Worm (Caenorhabditis elegans) whole organism, L1 larva: ENCODE results near the gene F58H1.2.

Experiments used
- C34B4.2 ChIP-seq: sonication (generic microtip); optimal IDR thresholded peaks from 2 replicates; lab custom pipeline; 2017; ENCODE audit warnings: mild to moderate bottlenecking, missing genetic modification characterization, missing compliant biosample characterization
- Y116A8C.19 ChIP-seq: sonication (generic microtip); optimal IDR thresholded peaks from 2 replicates; lab custom pipeline; 2016; ENCODE audit warnings: missing compliant biosample characterization, missing genetic modification characterization, borderline replicate concordance
- aha-1 ChIP-seq: fragments of 150-350 bp; optimal IDR thresholded peaks from 2 replicates; lab custom pipeline; 2014; ENCODE audit warnings: missing biosample characterization, missing genetic modification characterization
- aly-2 ChIP-seq: fragments of 150-350 bp; optimal IDR thresholded peaks from 2 replicates; lab custom pipeline; 2014; ENCODE audit warnings: missing biosample characterization, missing genetic modification characterization
- ceh-8 ChIP-seq: fragments of 200-800 bp; sonication (Bioruptor generic); optimal IDR thresholded peaks from 2 replicates; lab custom pipeline; 2018; ENCODE audit warnings: mild to moderate bottlenecking, missing genetic modification characterization, moderate library complexity, missing compliant biosample characterization
- ceh-88 ChIP-seq: fragments of 200-800 bp; sonication (Bioruptor generic); IDR thresholded peaks from 2 replicates; pipeline ENCODE4 v1.3.6; 2022; ENCODE audit warnings: missing genetic modification characterization, missing compliant biosample characterization
- dpl-1 ChIP-seq, 3 experiments: fragments of 150-350 bp in 2 of 3; sonication (generic microtip) in 1 of 3; optimal IDR thresholded peaks; 2 replicates each; lab custom pipeline; 2014 to 2017; ENCODE audit warnings: missing biosample characterization in 3 of 3, missing genetic modification characterization in 3 of 3, missing genetic modification reagents in 3 of 3
- efl-1 ChIP-seq, 4 experiments: fragments of 150-350 bp; optimal IDR thresholded peaks in 3 of 4; peaks in 1 of 4; 1 replicate in 1 of 4; 2 replicates in 3 of 4; lab custom pipeline; 2014; ENCODE audit warnings: missing biosample characterization in 2 of 4, missing genetic modification characterization in 2 of 4, missing genetic modification reagents in 2 of 4
- egl-27 ChIP-seq, 2 experiments: fragments of 150-350 bp in 1 of 2; sonication (generic microtip); optimal IDR thresholded peaks; 3 replicates each; lab custom pipeline; 2017 to 2018; ENCODE audit warnings: missing biosample characterization in 2 of 2, missing genetic modification characterization in 2 of 2, missing genetic modification reagents in 2 of 2
- elt-2 ChIP-seq: sonication (generic microtip); optimal IDR thresholded peaks from 2 replicates; lab custom pipeline; 2016; ENCODE audit warnings: missing genetic modification characterization, mild to moderate bottlenecking, inconsistent platforms, missing compliant biosample characterization, missing genetic modification reagents
- fkh-10 ChIP-seq: sonication (generic microtip); optimal IDR thresholded peaks from 2 replicates; lab custom pipeline; 2017; ENCODE audit warnings: missing biosample characterization, missing genetic modification reagents, missing genetic modification characterization
- hlh-17 ChIP-seq: fragments of 200-800 bp; sonication (Bioruptor generic); optimal IDR thresholded peaks from 2 replicates; lab custom pipeline; 2018; ENCODE audit warnings: missing genetic modification characterization, mild to moderate bottlenecking, missing compliant biosample characterization, moderate library complexity, borderline replicate concordance
- hpl-2 ChIP-seq: fragments of 150-350 bp; optimal IDR thresholded peaks from 2 replicates; lab custom pipeline; 2014; ENCODE audit warnings: missing biosample characterization, missing genetic modification reagents, missing genetic modification characterization
- isw-1 ChIP-seq: fragments of 200-800 bp; sonication (Bioruptor generic); IDR thresholded peaks from 2 replicates; pipeline ENCODE4 v1.3.6; 2022; ENCODE audit warnings: missing genetic modification characterization, missing compliant biosample characterization
- jun-1 ChIP-seq: fragments of 150-350 bp; optimal IDR thresholded peaks from 2 replicates; lab custom pipeline; 2014; ENCODE audit warnings: missing biosample characterization, missing genetic modification reagents, missing genetic modification characterization
- lin-14 ChIP-seq: fragments of 200-800 bp; sonication (Bioruptor generic); optimal IDR thresholded peaks from 2 replicates; lab custom pipeline; 2018; ENCODE audit warnings: mild to moderate bottlenecking, missing genetic modification characterization, moderate library complexity, missing compliant biosample characterization
- lin-15B ChIP-seq: fragments of 150-350 bp; sonication (generic microtip); optimal IDR thresholded peaks from 3 replicates; lab custom pipeline; 2014; ENCODE audit warnings: missing biosample characterization, missing genetic modification characterization
- lin-35 ChIP-seq, 2 experiments: fragments of 150-350 bp; optimal IDR thresholded peaks; 2 replicates each; lab custom pipeline; 2014; ENCODE audit warnings: missing biosample characterization in 2 of 2, missing genetic modification characterization in 2 of 2, missing genetic modification reagents in 2 of 2
- lin-39 ChIP-seq: fragments of 150-350 bp; optimal IDR thresholded peaks from 2 replicates; lab custom pipeline; 2014; ENCODE audit warnings: missing biosample characterization, missing genetic modification reagents, missing genetic modification characterization
- lir-3 ChIP-seq: sonication (generic microtip); optimal IDR thresholded peaks from 2 replicates; lab custom pipeline; 2016; ENCODE audit warnings: mild to moderate bottlenecking, missing genetic modification characterization, moderate library complexity, missing compliant biosample characterization; ENCODE audit not compliant: poor library complexity
- mab-9 ChIP-seq: fragments of 200-800 bp; sonication (Bioruptor generic); IDR thresholded peaks from 2 replicates; pipeline ENCODE4 v1.3.6; 2022; ENCODE audit warnings: missing genetic modification reagents, missing genetic modification characterization, missing compliant biosample characterization
- mdl-1 ChIP-seq, 2 experiments: fragments of 150-350 bp; optimal IDR thresholded peaks; 2 replicates each; lab custom pipeline; 2014 to 2017; ENCODE audit warnings: missing biosample characterization in 2 of 2, missing genetic modification characterization in 2 of 2, inconsistent platforms in 1 of 2
- mep-1 ChIP-seq: fragments of 150-350 bp; optimal IDR thresholded peaks from 2 replicates; lab custom pipeline; 2014; ENCODE audit warnings: missing biosample characterization, missing genetic modification characterization
- nhr-20 ChIP-seq: sonication (generic microtip); optimal IDR thresholded peaks from 2 replicates; lab custom pipeline; 2016; ENCODE audit warnings: mild to moderate bottlenecking, missing genetic modification characterization, missing compliant biosample characterization
- nhr-47 ChIP-seq: sonication (generic microtip); optimal IDR thresholded peaks from 2 replicates; lab custom pipeline; 2016; ENCODE audit warnings: mild to moderate bottlenecking, missing genetic modification characterization, moderate library complexity, missing compliant biosample characterization
- nhr-71 ChIP-seq: sonication (generic microtip); optimal IDR thresholded peaks from 2 replicates; lab custom pipeline; 2016; ENCODE audit warnings: mild to moderate bottlenecking, missing genetic modification characterization, moderate library complexity, missing compliant biosample characterization
- nhr-76 ChIP-seq: sonication (generic microtip); optimal IDR thresholded peaks from 2 replicates; lab custom pipeline; 2017; ENCODE audit warnings: missing biosample characterization, missing genetic modification characterization
- nhr-77 ChIP-seq: fragments of 150-350 bp; optimal IDR thresholded peaks from 2 replicates; lab custom pipeline; 2014; ENCODE audit warnings: missing biosample characterization, missing genetic modification characterization
- nhr-90 ChIP-seq: sonication (generic microtip); optimal IDR thresholded peaks from 2 replicates; lab custom pipeline; 2016; ENCODE audit warnings: mild to moderate bottlenecking, missing genetic modification characterization, missing compliant biosample characterization; ENCODE audit not compliant: poor library complexity
- pag-3 ChIP-seq: sonication (generic microtip); optimal IDR thresholded peaks from 2 replicates; lab custom pipeline; 2017; ENCODE audit warnings: missing genetic modification characterization, mild to moderate bottlenecking, missing compliant biosample characterization, antibody characterized with exemption, borderline replicate concordance; ENCODE audit not compliant: insufficient read depth
- pax-3 ChIP-seq: fragments of 200-800 bp; sonication (Bioruptor generic); optimal IDR thresholded peaks from 2 replicates; lab custom pipeline; 2018; ENCODE audit warnings: mild to moderate bottlenecking, missing genetic modification characterization, moderate library complexity, missing compliant biosample characterization
- pqm-1 ChIP-seq: sonication (generic microtip); optimal IDR thresholded peaks from 3 replicates; lab custom pipeline; 2017; ENCODE audit warnings: missing biosample characterization, missing genetic modification characterization
- rnt-1 ChIP-seq: sonication (generic microtip); optimal IDR thresholded peaks from 2 replicates; lab custom pipeline; 2016; ENCODE audit warnings: mild to moderate bottlenecking, missing genetic modification characterization, moderate library complexity, missing compliant biosample characterization
- snpc-4 ChIP-seq: fragments of 150-350 bp; optimal IDR thresholded peaks from 2 replicates; lab custom pipeline; 2014; ENCODE audit warnings: missing biosample characterization, missing genetic modification characterization
- snu-23 ChIP-seq: sonication (generic microtip); optimal IDR thresholded peaks from 2 replicates; lab custom pipeline; 2016; ENCODE audit warnings: missing genetic modification characterization, missing compliant biosample characterization
- swsn-7 ChIP-seq: sonication (generic microtip); optimal IDR thresholded peaks from 2 replicates; lab custom pipeline; 2016; ENCODE audit warnings: missing genetic modification characterization, missing compliant biosample characterization
- tbx-2 ChIP-seq: sonication (generic microtip); optimal IDR thresholded peaks from 2 replicates; lab custom pipeline; 2016; ENCODE audit warnings: missing genetic modification characterization, missing compliant biosample characterization
- tlp-1 ChIP-seq: fragments of 150-350 bp; optimal IDR thresholded peaks from 2 replicates; lab custom pipeline; 2014; ENCODE audit warnings: missing biosample characterization, missing genetic modification characterization
- ztf-4 ChIP-seq: fragments of 150-350 bp; optimal IDR thresholded peaks from 2 replicates; lab custom pipeline; 2014; ENCODE audit warnings: missing biosample characterization, missing genetic modification characterization

The F58H1.2 gene

DNA sequence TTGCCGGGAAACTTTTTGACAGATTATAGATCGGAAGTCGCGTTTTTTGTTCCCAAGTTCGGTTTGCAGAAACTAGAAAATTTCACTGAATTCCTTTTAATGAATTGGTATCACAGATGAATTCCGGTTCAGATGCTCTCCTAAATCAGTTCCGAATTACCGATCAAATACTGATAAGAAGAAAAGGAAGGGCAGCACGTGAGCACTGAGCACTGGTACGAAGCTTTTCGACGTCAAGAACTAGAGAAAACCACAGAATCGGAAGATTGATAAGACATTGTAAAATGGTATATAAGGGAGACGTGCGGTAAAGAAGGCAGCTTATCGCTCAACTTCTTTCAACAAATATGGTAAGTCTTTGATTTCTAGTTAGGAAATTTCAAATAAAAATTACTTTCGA, 46.3 kb downstream of the F58H1.2 start, which contains the start of gene cpr-1:
TSS of gene cpr-1 (plus strand) at position 319 of the 400 bp plus-strand sequence.
- TF ChIP-seq Y116A8C.19 (tag; lab: Kevin White, UChicago), result no peak
- no peak for TF ChIP-seq isw-1 (GFP tag; lab: Robert Waterston, UW)
- no peak for TF ChIP-seq efl-1 (optimal IDR thresholded peaks at IDR 0.05; lab: Kevin White, UChicago)
- peak in 1 of 2 experiments; percentile 78 for TF ChIP-seq efl-1 (GFP tag; optimal IDR thresholded peaks at IDR 0.05 in 1 of 2; lab: Kevin White, UChicago)
- TF ChIP-seq tbx-2 (tag; lab: Kevin White, UChicago), result no peak
- TF ChIP-seq ceh-8 (GFP tag; lab: Kevin White, UChicago), result no peak
- TF ChIP-seq lin-39, result no peak
- TF ChIP-seq mdl-1 (tag; optimal IDR thresholded peaks at IDR 0.05; lab: Kevin White, UChicago), result no peak
- TF ChIP-seq lin-14 (GFP tag; lab: Kevin White, UChicago), result no peak
- no peak for TF ChIP-seq lin-15B (tag; lab: Kevin White, UChicago)
- TF ChIP-seq pax-3 (tag; lab: Kevin White, UChicago), result peak; percentile 32
- no peak for TF ChIP-seq snu-23
- TF ChIP-seq mab-9 (GFP tag; lab: Robert Waterston, UW), result no peak
- TF ChIP-seq aly-2, result no peak
- no peak for TF ChIP-seq fkh-10 (GFP tag; lab: Kevin White, UChicago)
- TF ChIP-seq nhr-47, result no peak
- no peak for TF ChIP-seq mep-1
- peak; percentile 85 for TF ChIP-seq pqm-1
- no peak for TF ChIP-seq hlh-17 (GFP tag; lab: Kevin White, UChicago)
- TF ChIP-seq nhr-77 (tag; lab: Kevin White, UChicago), result no peak
- peak; percentile 17 for TF ChIP-seq nhr-71 (tag; lab: Kevin White, UChicago)
- TF ChIP-seq rnt-1 (tag; lab: Kevin White, UChicago), result no peak
- TF ChIP-seq dpl-1 (GFP tag; optimal IDR thresholded peaks at IDR 0.05; lab: Kevin White, UChicago), result no peak
- peak in 1 of 2 experiments; percentile 41 for TF ChIP-seq lin-35 (GFP tag; optimal IDR thresholded peaks at IDR 0.05; lab: Kevin White, UChicago)
- TF ChIP-seq C34B4.2 (tag; lab: Kevin White, UChicago), result no peak
- no peak for TF ChIP-seq ceh-88 (GFP tag; lab: Robert Waterston, UW)
- no peak for TF ChIP-seq lir-3 (tag; lab: Kevin White, UChicago)
- peak; percentile 42 for TF ChIP-seq nhr-20
- no peak for TF ChIP-seq tlp-1 (tag; lab: Kevin White, UChicago)
- peak; percentile 98 for TF ChIP-seq elt-2 (tag; lab: Kevin White, UChicago)
- no peak for TF ChIP-seq nhr-76 (tag; lab: Kevin White, UChicago)
- TF ChIP-seq aha-1 (tag; lab: Kevin White, UChicago), result no peak
- TF ChIP-seq swsn-7 (tag; lab: Kevin White, UChicago), result no peak
- TF ChIP-seq hpl-2 (GFP tag; lab: Kevin White, UChicago), result no peak
- TF ChIP-seq jun-1 (tag; lab: Kevin White, UChicago), result peak; percentile 11
- TF ChIP-seq egl-27 (tag; optimal IDR thresholded peaks at IDR 0.05; lab: Kevin White, UChicago), result no peak

DNA sequence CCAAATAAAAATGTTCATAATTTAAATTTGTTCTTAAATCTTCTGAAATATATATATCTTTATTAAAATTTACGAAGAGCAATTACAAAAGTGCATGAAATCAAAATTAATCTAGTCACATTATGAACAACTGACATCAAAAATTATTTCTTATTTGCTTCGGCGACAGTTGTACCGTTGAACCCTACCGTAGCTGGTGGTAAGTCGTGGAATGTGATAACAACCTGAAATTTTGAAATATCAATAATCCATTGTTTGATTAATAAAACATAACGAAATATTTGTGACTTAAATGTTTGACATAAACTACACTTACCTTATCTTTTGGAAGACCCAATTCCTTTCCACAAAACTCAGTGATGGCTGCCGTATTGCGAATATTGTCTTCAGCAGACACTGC, 47.8 kb downstream of the F58H1.2 start:
- TF ChIP-seq pqm-1 (no peak), lin-35 (GFP tag; optimal IDR thresholded peaks at IDR 0.05; lab: Kevin White, UChicago) (peak in 1 of 2 experiments; percentile 28), pag-3 (tag; lab: Kevin White, UChicago) (no peak), snpc-4 (tag; lab: Kevin White, UChicago) (no peak), elt-2 (tag; lab: Kevin White, UChicago) (peak; percentile 82), nhr-71 (tag; lab: Kevin White, UChicago) (peak; percentile 29), ztf-4 (no peak), nhr-90 (tag; lab: Kevin White, UChicago) (peak; percentile 39)
- TF ChIP-seq, all 84 proteins: peak for 4
